Fruit fly (Drosophila melanogaster): ENCODE results near the gene CG43373.
A peak's percentile ranks its signal among the peaks of the same experiment; 100 is the strongest.

CG43373 gene

DNA sequence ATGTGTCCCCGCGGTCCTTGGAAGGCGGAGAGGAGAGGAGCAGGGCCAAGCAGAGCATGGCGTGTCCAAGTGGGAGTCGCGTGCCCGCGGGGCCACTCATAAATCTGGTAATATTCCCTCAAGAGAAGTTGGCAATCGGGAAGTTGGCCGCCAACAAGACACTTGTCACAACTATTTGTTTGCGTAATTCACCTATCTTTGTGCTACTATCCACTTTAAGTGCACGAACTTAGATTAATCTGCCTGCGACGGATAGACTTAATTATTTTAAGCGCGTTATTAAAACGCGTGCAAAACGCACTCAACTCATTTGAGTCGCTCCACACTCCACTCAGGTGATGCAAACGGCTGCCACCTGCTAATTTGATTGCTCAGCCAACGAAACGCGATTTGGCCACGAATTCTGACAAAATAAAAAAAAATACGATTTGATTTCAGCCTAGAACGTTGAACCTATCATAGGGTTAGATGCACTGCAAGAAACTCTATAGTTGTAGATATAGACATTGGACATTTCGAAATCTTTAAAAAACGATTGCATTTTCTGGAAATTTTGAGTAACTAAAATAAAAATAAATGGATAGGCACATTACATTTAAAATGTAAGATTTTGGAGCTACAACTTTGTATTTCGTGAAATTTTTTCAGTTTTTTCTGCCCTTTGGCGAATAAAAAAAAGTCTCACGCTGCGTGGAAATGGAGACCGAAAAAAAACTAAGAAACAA is 28.0 kb upstream of the CG43373 start (continued):
- TF ChIP-seq twi (tag; optimal IDR thresholded peaks at IDR 0.05) (no peak), nerfin-2 (GFP tag; IDR thresholded peaks at IDR 0.05; ENCODE audit: partially characterized antibody) (no peak), CG18599 (GFP tag; optimal IDR thresholded peaks at IDR 0.05) (peak; percentile 64), CG9609 (GFP tag; optimal IDR thresholded peaks at IDR 0.05) (peak; percentile 21), rib (GFP tag; IDR thresholded peaks at IDR 0.05) (0 out of 2 replicates have a peak, but pooled peaks have one; percentile 30), BEAF-32 (GFP tag; optimal IDR thresholded peaks at IDR 0.05) (no peak), da (GFP tag; optimal IDR thresholded peaks at IDR 0.05) (no peak), sisA (GFP tag; IDR thresholded peaks at IDR 0.05) (no peak; the same call in 1 of the 2 replicates), ranshi (GFP tag; IDR thresholded peaks at IDR 0.05) (peak; percentile 56; the same call in 1 of the 2 replicates), CG7556 (GFP tag; optimal IDR thresholded peaks at IDR 0.05) (peak; percentile 55), CG6765 (GFP tag; optimal IDR thresholded peaks at IDR 0.05) (peak; percentile 50), Poxn (GFP tag; IDR thresholded peaks at IDR 0.05) (no peak), CG2712 (tag; optimal IDR thresholded peaks at IDR 0.05) (peak; percentile 61), stwl (tag; optimal IDR thresholded peaks at IDR 0.05) (no peak), CG12104 (GFP tag; optimal IDR thresholded peaks at IDR 0.05) (no peak), D19A (tag; optimal IDR thresholded peaks at IDR 0.05) (peak; percentile 12), H15 (GFP tag; IDR thresholded peaks at IDR 0.05) (no peak), Mrtf (GFP tag; IDR thresholded peaks at IDR 0.05) (0 out of 3 replicates have a peak, but pooled peaks have one; percentile 40), caup (GFP tag; optimal IDR thresholded peaks at IDR 0.05; ENCODE audit: severe bottlenecking) (peak; percentile 45), Bdp1 (GFP tag; optimal IDR thresholded peaks at IDR 0.05) (no peak), CG11456 (GFP tag; IDR thresholded peaks at IDR 0.05) (0 out of 3 replicates have a peak, but pooled peaks have one; percentile 39), CG12942 (GFP tag; optimal IDR thresholded peaks at IDR 0.05) (peak; percentile 31), CG1832 (GFP tag; optimal IDR thresholded peaks at IDR 0.05) (no peak), lab (GFP tag; optimal IDR thresholded peaks at IDR 0.05) (peak; percentile 71), CG31441 (GFP tag; IDR thresholded peaks at IDR 0.05) (peak; percentile 30; the same call in 1 of the 2 replicates), CG18476 (GFP tag; optimal IDR thresholded peaks at IDR 0.05) (peak; percentile 45), CG7987 (GFP tag; optimal IDR thresholded peaks at IDR 0.05) (no peak), CG11696 (GFP tag; IDR thresholded peaks at IDR 0.05) (peak; percentile 22; the same call in 1 of the 2 replicates), Ets65A (GFP tag) (peak; percentile 22), zfh1 (GFP tag; IDR thresholded peaks at IDR 0.05) (peak; percentile 37; the same call in 1 of the 3 replicates), Rx (GFP tag; IDR thresholded peaks at IDR 0.05) (no peak), Dip3 (GFP tag; optimal IDR thresholded peaks at IDR 0.05) (peak; percentile 8), dmrt99B (tag; optimal IDR thresholded peaks at IDR 0.05) (peak; percentile 46), grau (tag; optimal IDR thresholded peaks at IDR 0.05) (peak; percentile 71), zen2 (GFP tag; IDR thresholded peaks at IDR 0.05; ENCODE audit: partially characterized antibody) (no peak), ham (GFP tag; IDR thresholded peaks at IDR 0.05) (no peak), Med (GFP tag) (peak; percentile 79), sim (GFP tag; IDR thresholded peaks at IDR 0.05) (no peak), eyg (GFP tag; optimal IDR thresholded peaks at IDR 0.05) (no peak), Gsc (GFP tag; IDR thresholded peaks at IDR 0.05) (no peak), sens (GFP tag) (peak; percentile 87), Aef1 (GFP tag; IDR thresholded peaks at IDR 0.05) (peak; percentile 47; the same call in 2 of the 3 replicates), kni (GFP tag; optimal IDR thresholded peaks at IDR 0.05) (no peak), CG34224 (GFP tag; IDR thresholded peaks at IDR 0.05; ENCODE audit: partially characterized antibody) (no peak), E2f2 (GFP tag; IDR thresholded peaks at IDR 0.05) (peak; percentile 43), CG10321 (GFP tag; IDR thresholded peaks at IDR 0.05) (no peak), gsb (GFP tag; IDR thresholded peaks at IDR 0.05) (peak; percentile 29; the same call in 1 of the 2 replicates), jigr1 (GFP tag; IDR thresholded peaks at IDR 0.05) (no peak), ewg (GFP tag; optimal IDR thresholded peaks at IDR 0.05) (no peak)
